Fruit fly (Drosophila melanogaster) whole organism, embryonic: ENCODE measurements around the gene dachs.

Source experiments
- Awh ChIP-seq: fragments of 200-800 bp; sonication (Bioruptor generic); IDR thresholded peaks from 2 replicates; pipeline ENCODE4, ENCODE4 v1.3.6; 2022; ENCODE audit warnings: missing biosample characterization, missing genetic modification characterization
- B-H2 ChIP-seq: fragments of 200-800 bp; sonication (Bioruptor generic); optimal IDR thresholded peaks from 2 replicates; lab custom pipeline; 2018; ENCODE audit warnings: missing biosample characterization, mild to moderate bottlenecking, missing genetic modification characterization
- BEAF-32 ChIP-seq: fragments of 200-800 bp; sonication (Bioruptor generic); optimal IDR thresholded peaks from 3 replicates; lab custom pipeline; 2017; ENCODE audit warnings: missing biosample characterization, missing genetic modification characterization, mild to moderate bottlenecking, moderate library complexity, missing genetic modification reagents
- Bgb ChIP-seq: fragments of 200-800 bp; sonication (Bioruptor generic); IDR thresholded peaks from 2 replicates; pipeline ENCODE4 v1.3.6; 2022; ENCODE audit warnings: missing biosample characterization, missing genetic modification characterization; ENCODE audit not compliant: partially characterized antibody
- Bteb2 ChIP-seq: fragments of 200-800 bp; sonication (Bioruptor generic); optimal IDR thresholded peaks from 2 replicates; lab custom pipeline; 2016; ENCODE audit warnings: missing biosample characterization, missing genetic modification characterization
- C15 ChIP-seq: fragments of 200-800 bp; sonication (Bioruptor generic); IDR thresholded peaks from 3 replicates; pipeline ENCODE4 v1.3.6; 2022; ENCODE audit warnings: missing biosample characterization, missing genetic modification characterization
- CG10267 ChIP-seq: fragments of 200-800 bp; sonication (Bioruptor generic); optimal IDR thresholded peaks from 2 replicates; lab custom pipeline; 2018; ENCODE audit warnings: missing biosample characterization, mild to moderate bottlenecking, missing genetic modification characterization, moderate library complexity
- CG10462 ChIP-seq: fragments of 200-800 bp; sonication (Bioruptor generic); optimal IDR thresholded peaks from 2 replicates; lab custom pipeline; 2016; ENCODE audit warnings: missing biosample characterization, missing genetic modification characterization
- CG12236 ChIP-seq: fragments of 200-800 bp; sonication (Bioruptor generic); optimal IDR thresholded peaks from 2 replicates; lab custom pipeline; 2016; ENCODE audit warnings: missing biosample characterization, missing genetic modification characterization
- CG13424 ChIP-seq: fragments of 200-800 bp; sonication (Bioruptor generic); optimal IDR thresholded peaks from 2 replicates; lab custom pipeline; 2019; ENCODE audit warnings: missing biosample characterization, mild to moderate bottlenecking, missing genetic modification characterization, moderate library complexity
- CG15479 ChIP-seq: fragments of 200-800 bp; sonication (Bioruptor generic); optimal IDR thresholded peaks from 3 replicates; lab custom pipeline; 2019; ENCODE audit warnings: missing biosample characterization, mild to moderate bottlenecking, missing genetic modification characterization, moderate library complexity
- CG2116 ChIP-seq: fragments of 200-800 bp; sonication (Bioruptor generic); optimal IDR thresholded peaks from 3 replicates; lab custom pipeline; 2018; ENCODE audit warnings: missing biosample characterization, mild to moderate bottlenecking, missing genetic modification characterization
- CG32532 ChIP-seq: fragments of 200-800 bp; sonication (Bioruptor generic); IDR thresholded peaks from 2 replicates; pipeline ENCODE4 v1.3.6; 2022; ENCODE audit warnings: missing biosample characterization, missing genetic modification characterization
- CG34224 ChIP-seq: fragments of 200-800 bp; sonication (Bioruptor generic); IDR thresholded peaks from 3 replicates; pipeline ENCODE4 v1.3.6; 2022; ENCODE audit warnings: missing biosample characterization, missing genetic modification characterization; ENCODE audit not compliant: partially characterized antibody
- CG4730 ChIP-seq: fragments of 200-800 bp; sonication (Bioruptor generic); IDR thresholded peaks from 2 replicates; pipeline ENCODE4 v1.3.6; 2022; ENCODE audit warnings: missing biosample characterization, missing genetic modification characterization
- CG6791 ChIP-seq: fragments of 200-800 bp; sonication (Bioruptor generic); IDR thresholded peaks from 3 replicates; pipeline ENCODE4 v1.3.6; 2022; ENCODE audit warnings: missing biosample characterization, missing genetic modification characterization; ENCODE audit not compliant: partially characterized antibody
- CG7987 ChIP-seq: fragments of 200-800 bp; sonication (Bioruptor generic); optimal IDR thresholded peaks from 2 replicates; lab custom pipeline; 2018; ENCODE audit warnings: missing biosample characterization, mild to moderate bottlenecking, missing genetic modification characterization, moderate library complexity
- CG8944 ChIP-seq: fragments of 200-800 bp; sonication (Bioruptor generic); optimal IDR thresholded peaks from 3 replicates; lab custom pipeline; 2016; ENCODE audit warnings: missing biosample characterization, missing genetic modification characterization
- D ChIP-seq, 2 experiments: fragments of 200-800 bp in 1 of 2; fragments of >200 bp in 1 of 2; sonication (Bioruptor generic) in 1 of 2; optimal IDR thresholded peaks; 2 replicates in 1 of 2; 3 replicates in 1 of 2; lab custom pipeline; 2017; ENCODE audit warnings: mild to moderate bottlenecking in 1 of 2, missing biosample characterization in 1 of 2, missing genetic modification characterization in 1 of 2, missing genetic modification reagents in 1 of 2
- Doc3 ChIP-seq: fragments of 200-800 bp; sonication (Bioruptor generic); IDR thresholded peaks from 3 replicates; pipeline ENCODE4 v1.3.6; 2022; ENCODE audit warnings: missing biosample characterization, missing genetic modification characterization; ENCODE audit not compliant: partially characterized antibody
- Ets97D ChIP-seq: fragments of 200-800 bp; sonication (Bioruptor generic); optimal IDR thresholded peaks from 3 replicates; lab custom pipeline; 2016; ENCODE audit warnings: missing biosample characterization, missing genetic modification characterization
- Hmr ChIP-seq: fragments of 200-800 bp; sonication (Bioruptor generic); optimal IDR thresholded peaks from 3 replicates; lab custom pipeline; 2017; ENCODE audit warnings: mild to moderate bottlenecking, missing biosample characterization, missing genetic modification reagents, missing genetic modification characterization
- Hr3 ChIP-seq: fragments of 200-800 bp; sonication (Bioruptor generic); optimal IDR thresholded peaks from 3 replicates; lab custom pipeline; 2016; ENCODE audit warnings: missing biosample characterization, missing genetic modification characterization
- MESR4 ChIP-seq: fragments of 200-800 bp; sonication (Bioruptor generic); optimal IDR thresholded peaks from 2 replicates; lab custom pipeline; 2018; ENCODE audit warnings: missing biosample characterization, mild to moderate bottlenecking, missing genetic modification characterization, moderate library complexity
- Med ChIP-seq: fragments of 200-800 bp; sonication (Bioruptor generic); peaks from one replicate; lab custom pipeline; 2016; ENCODE audit warnings: missing biosample characterization, missing genetic modification characterization, mild to moderate bottlenecking, inconsistent platforms, moderate library complexity
- Nf-YC ChIP-seq: fragments of 200-800 bp; optimal IDR thresholded peaks from 3 replicates; lab custom pipeline; 2019; ENCODE audit warnings: missing biosample characterization, mild to moderate bottlenecking, missing genetic modification characterization, moderate library complexity
- Pdp1 ChIP-seq, 2 experiments: fragments of 200-800 bp; sonication (Bioruptor generic); optimal IDR thresholded peaks; 3 replicates each; lab custom pipeline; 2016; ENCODE audit warnings: missing biosample characterization in 2 of 2, missing genetic modification characterization in 2 of 2, mild to moderate bottlenecking in 1 of 2, moderate library complexity in 1 of 2
- Poxn ChIP-seq: fragments of 200-800 bp; sonication (Bioruptor generic); IDR thresholded peaks from 2 replicates; pipeline ENCODE4 v1.3.6; 2022; ENCODE audit warnings: missing biosample characterization, missing genetic modification characterization
- Scr ChIP-seq: fragments of 200-800 bp; sonication (Bioruptor generic); IDR thresholded peaks from 2 replicates; pipeline ENCODE4 v1.3.6; 2022; ENCODE audit warnings: missing biosample characterization, missing genetic modification characterization; ENCODE audit not compliant: partially characterized antibody
- Stat92E ChIP-seq, 3 experiments: fragments of >200 bp in 2 of 3; fragments of 200-800 bp in 1 of 3; sonication (Bioruptor generic) in 1 of 3; optimal IDR thresholded peaks; 2 replicates each; lab custom pipeline; 2017 to 2019; ENCODE audit warnings: missing biosample characterization in 3 of 3, missing genetic modification characterization in 3 of 3, mild to moderate bottlenecking in 1 of 3, moderate library complexity in 1 of 3
- ara ChIP-seq: fragments of 200-800 bp; sonication (Bioruptor generic); IDR thresholded peaks from 2 replicates; pipeline ENCODE4 v1.3.6; 2022; ENCODE audit warnings: missing biosample characterization, missing genetic modification characterization
- croc ChIP-seq: fragments of 200-800 bp; sonication (Bioruptor generic); conservative IDR thresholded peaks from 3 replicates; pipeline ENCODE4 v1.3.6; 2022; ENCODE audit warnings: missing biosample characterization, missing genetic modification characterization
- grn ChIP-seq: fragments of 200-800 bp; sonication (Bioruptor generic); optimal IDR thresholded peaks from 3 replicates; lab custom pipeline; 2017; ENCODE audit warnings: missing biosample characterization, missing genetic modification characterization
- h ChIP-seq: fragments of >200 bp; optimal IDR thresholded peaks from 2 replicates; lab custom pipeline; 2017
- knrl ChIP-seq: fragments of 200-800 bp; sonication (Bioruptor generic); IDR thresholded peaks from 3 replicates; pipeline ENCODE4 v1.3.6; 2022; ENCODE audit warnings: missing biosample characterization, missing genetic modification characterization; ENCODE audit not compliant: partially characterized antibody
- pros ChIP-seq: fragments of 200-800 bp; sonication (Bioruptor generic); optimal IDR thresholded peaks from 3 replicates; lab custom pipeline; 2019; ENCODE audit warnings: missing biosample characterization, mild to moderate bottlenecking, missing genetic modification characterization, moderate library complexity
- ranshi ChIP-seq: fragments of 200-800 bp; sonication (Bioruptor generic); IDR thresholded peaks from 2 replicates; pipeline ENCODE4 v1.3.6; 2022; ENCODE audit warnings: missing biosample characterization, missing genetic modification characterization
- run ChIP-seq: fragments of 200-800 bp; sonication (Bioruptor generic); optimal IDR thresholded peaks from 3 replicates; lab custom pipeline; 2018; ENCODE audit warnings: missing biosample characterization, mild to moderate bottlenecking, missing genetic modification characterization
- salm ChIP-seq: fragments of 200-800 bp; sonication (Bioruptor generic); optimal IDR thresholded peaks from 2 replicates; lab custom pipeline; 2018; ENCODE audit warnings: missing biosample characterization, mild to moderate bottlenecking, missing genetic modification characterization
- seq ChIP-seq: fragments of 200-800 bp; sonication (Bioruptor generic); IDR thresholded peaks from 2 replicates; pipeline ENCODE4 v1.3.6; 2022; ENCODE audit warnings: missing biosample characterization, missing genetic modification characterization
- sqz ChIP-seq: fragments of 200-800 bp; sonication (Bioruptor generic); optimal IDR thresholded peaks from 3 replicates; lab custom pipeline; 2018; ENCODE audit warnings: missing biosample characterization, mild to moderate bottlenecking, missing genetic modification characterization
- tgo ChIP-seq: fragments of 200-800 bp; sonication (Bioruptor generic); IDR thresholded peaks from 3 replicates; pipeline ENCODE4 v1.3.6; 2022; ENCODE audit warnings: missing biosample characterization, missing genetic modification characterization
- tna ChIP-seq: fragments of 200-800 bp; sonication (Bioruptor generic); IDR thresholded peaks from 2 replicates; pipeline ENCODE4 v1.3.6; 2022; ENCODE audit warnings: missing biosample characterization, missing genetic modification characterization; ENCODE audit not compliant: partially characterized antibody
- trem ChIP-seq: fragments of 200-800 bp; optimal IDR thresholded peaks from 3 replicates; lab custom pipeline; 2019; ENCODE audit warnings: missing biosample characterization, mild to moderate bottlenecking, missing genetic modification characterization, moderate library complexity
- trh ChIP-seq: fragments of 200-800 bp; sonication (Bioruptor generic); optimal IDR thresholded peaks from 2 replicates; lab custom pipeline; 2016; ENCODE audit warnings: missing biosample characterization, missing genetic modification characterization
- vvl ChIP-seq: fragments of 200-800 bp; sonication (Bioruptor generic); IDR thresholded peaks from 2 replicates; pipeline ENCODE4 v1.3.6; 2022; ENCODE audit warnings: missing biosample characterization, missing genetic modification characterization
- zf30C ChIP-seq: fragments of 200-800 bp; sonication (Bioruptor generic); optimal IDR thresholded peaks from 3 replicates; lab custom pipeline; 2018; ENCODE audit warnings: missing biosample characterization, mild to moderate bottlenecking, missing genetic modification characterization
- zfh1 ChIP-seq: fragments of 200-800 bp; sonication (Bioruptor generic); IDR thresholded peaks from 3 replicates; pipeline ENCODE4 v1.3.6; 2022; ENCODE audit warnings: missing biosample characterization, missing genetic modification characterization

Gene dachs

DNA sequence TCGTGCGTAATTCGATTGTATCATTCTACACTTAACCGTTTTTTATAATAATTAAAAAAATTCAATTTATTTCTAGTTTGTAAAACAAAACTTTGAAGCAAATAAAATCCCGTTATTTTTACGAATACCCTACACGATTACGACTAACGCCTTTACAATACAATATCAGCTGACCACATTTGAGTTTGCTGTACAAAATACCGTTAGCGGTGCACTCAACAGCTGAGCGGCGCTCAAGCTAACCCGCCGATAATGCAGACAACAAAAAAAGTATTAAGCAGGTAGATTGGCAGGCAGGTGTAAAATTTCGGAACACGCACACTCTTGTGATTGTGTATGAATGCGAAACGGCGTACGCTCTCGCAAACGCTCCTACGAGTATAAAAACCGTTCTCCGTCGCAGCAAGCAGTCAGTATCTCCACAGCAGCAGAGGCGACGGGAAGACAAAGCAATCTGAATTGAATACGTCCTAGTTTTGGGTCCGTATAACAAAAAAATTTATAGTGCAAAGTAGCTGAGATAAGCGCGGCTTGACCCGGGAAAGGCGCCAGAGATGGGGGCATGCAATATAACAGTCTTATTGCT, 55.2 kb downstream of the dachs start, which contains the start of gene Acer (continued):
- TF ChIP-seq CG10267 (tag; lab: Kevin White, UChicago) = peak; percentile 37
- peak in 1 of 2 experiments; percentile 22 for TF ChIP-seq Pdp1 (GFP tag; optimal IDR thresholded peaks at IDR 0.05; lab: Kevin White, UChicago)
- peak; percentile 56; the same call in 2 of the 3 replicates for TF ChIP-seq Doc3 (GFP tag; lab: Robert Waterston, UW)
- no peak for TF ChIP-seq C15
- no peak for TF ChIP-seq CG12236 (GFP tag; lab: Kevin White, UChicago)
- no peak for TF ChIP-seq vvl (GFP tag; lab: Robert Waterston, UW)
- peak; percentile 89 for TF ChIP-seq CG15479 (GFP tag; lab: Kevin White, UChicago)
- TF ChIP-seq Bteb2 = no peak
- 0 out of 2 replicates have a peak, but pooled peaks have one; percentile 21 for TF ChIP-seq CG32532 (GFP tag; lab: Robert Waterston, UW)
- TF ChIP-seq CG8944 (GFP tag; lab: Kevin White, UChicago) = no peak
- peak; percentile 39 for TF ChIP-seq CG2116
- TF ChIP-seq tna (GFP tag; lab: Robert Waterston, UW) = peak; percentile 13; the same call in 1 of the 2 replicates
- peak; percentile 25 for TF ChIP-seq Nf-YC (tag; lab: Kevin White, UChicago)
- TF ChIP-seq croc (GFP tag; lab: Robert Waterston, UW) = no peak
- no peak for TF ChIP-seq trh (GFP tag; lab: Kevin White, UChicago)
- TF ChIP-seq CG13424 = peak; percentile 18
- TF ChIP-seq MESR4 (GFP tag; lab: Kevin White, UChicago) = peak; percentile 29
- TF ChIP-seq CG4730 (GFP tag; lab: Robert Waterston, UW) = no peak
- peak; percentile 56; the same call in 1 of the 3 replicates for TF ChIP-seq CG6791
- no peak for TF ChIP-seq run
- peak in 1 of 3 experiments; percentile 26 for TF ChIP-seq Stat92E (GFP tag; optimal IDR thresholded peaks at IDR 0.05; lab: Kevin White, UChicago)
- no peak for TF ChIP-seq salm (tag; lab: Kevin White, UChicago)
- no peak for TF ChIP-seq Poxn
- TF ChIP-seq D (optimal IDR thresholded peaks at IDR 0.05; lab: Kevin White, UChicago) = no peak
- TF ChIP-seq D (GFP tag; optimal IDR thresholded peaks at IDR 0.05; lab: Kevin White, UChicago) = no peak
- TF ChIP-seq CG34224 (GFP tag; lab: Robert Waterston, UW) = peak; percentile 25; the same call in 1 of the 3 replicates
- TF ChIP-seq grn (GFP tag; lab: Kevin White, UChicago) = no peak
- TF ChIP-seq Med (GFP tag; lab: Kevin White, UChicago) = peak; percentile 86
- TF ChIP-seq tgo (GFP tag; lab: Robert Waterston, UW) = no peak; the same call in 2 of the 3 replicates
- TF ChIP-seq h = no peak
- peak; percentile 34; the same call in 1 of the 2 replicates for TF ChIP-seq Bgb (GFP tag; lab: Robert Waterston, UW)
- peak; percentile 10; the same call in 1 of the 2 replicates for TF ChIP-seq seq
- no peak for TF ChIP-seq B-H2 (GFP tag; lab: Kevin White, UChicago)
- TF ChIP-seq ranshi (GFP tag; lab: Robert Waterston, UW) = no peak
- TF ChIP-seq knrl (GFP tag; lab: Robert Waterston, UW) = 0 out of 3 replicates have a peak, but pooled peaks have one; percentile 29
- TF ChIP-seq BEAF-32 = peak; percentile 36
- TF ChIP-seq Ets97D (GFP tag; lab: Kevin White, UChicago) = peak; percentile 6
- peak; percentile 20 for TF ChIP-seq CG10462 (GFP tag; lab: Kevin White, UChicago)
- TF ChIP-seq Awh (GFP tag; lab: Robert Waterston, UW) = no peak
- no peak for TF ChIP-seq Hr3 (GFP tag; lab: Kevin White, UChicago)
- TF ChIP-seq zfh1 (GFP tag; lab: Robert Waterston, UW) = no peak
- no peak for TF ChIP-seq CG7987 (GFP tag; lab: Kevin White, UChicago)
- TF ChIP-seq sqz (GFP tag; lab: Kevin White, UChicago) = peak; percentile 51
- TF ChIP-seq trem (tag; lab: Kevin White, UChicago) = peak; percentile 57
- no peak for TF ChIP-seq ara (GFP tag; lab: Robert Waterston, UW)
- TF ChIP-seq pros (GFP tag; lab: Kevin White, UChicago) = peak; percentile 66
- TF ChIP-seq zf30C (GFP tag; lab: Kevin White, UChicago) = no peak
- TF ChIP-seq Scr = peak; percentile 35; the same call in 1 of the 2 replicates
- no peak for TF ChIP-seq Hmr (GFP tag; lab: Kevin White, UChicago)
